Worm (Caenorhabditis elegans): ENCODE data around the gene F32D8.3.

ce11 chrV:10859048-10859637 is 27.5 kb upstream of the F32D8.3 start:
- TF ChIP-seq ref-1 (GFP tag; conservative IDR thresholded peaks at IDR 0.05) (no peak), klf-2 (GFP tag; conservative IDR thresholded peaks at IDR 0.05) (no peak), cog-1 (tag; optimal IDR thresholded peaks at IDR 0.05) (no peak), tab-1 (GFP tag; IDR thresholded peaks at IDR 0.05) (no peak), ztf-29 (GFP tag; IDR thresholded peaks at IDR 0.05) (no peak), ztf-23 (GFP tag; IDR thresholded peaks at IDR 0.05) (no peak), T22C8.4 (GFP tag; IDR thresholded peaks at IDR 0.05) (no peak), med-1 (GFP tag; optimal IDR thresholded peaks at IDR 0.05; ENCODE audit: insufficient read depth) (no peak), flt-1 (GFP tag; IDR thresholded peaks at IDR 0.05) (no peak)
